Fruit fly (Drosophila melanogaster) whole organism, embryonic: Measurements from ENCODE around the gene nanos.
A peak's percentile ranks its signal among the peaks of the same experiment; 100 is the strongest.

ENCODE experiments used
- Antp ChIP-seq: fragments of 200-800 bp; sonication (Bioruptor generic); optimal IDR thresholded peaks from 3 replicates; lab custom pipeline; 2016; ENCODE audit warnings: missing biosample characterization, missing genetic modification characterization
- CG1024 ChIP-seq: fragments of 200-800 bp; sonication (Bioruptor generic); IDR thresholded peaks from 2 replicates; pipeline ENCODE4 v1.3.6; 2022; ENCODE audit warnings: missing biosample characterization, missing genetic modification characterization
- CG10431 ChIP-seq: fragments of 200-800 bp; sonication (Bioruptor generic); optimal IDR thresholded peaks from 3 replicates; lab custom pipeline; 2018; ENCODE audit warnings: missing biosample characterization, mild to moderate bottlenecking, missing genetic modification characterization
- CG10979 ChIP-seq: fragments of 200-800 bp; sonication (Bioruptor generic); optimal IDR thresholded peaks from 2 replicates; lab custom pipeline; 2018; ENCODE audit warnings: missing biosample characterization, mild to moderate bottlenecking, missing genetic modification characterization, moderate library complexity
- CG12659 ChIP-seq: fragments of 200-800 bp; sonication (Bioruptor generic); optimal IDR thresholded peaks from 3 replicates; lab custom pipeline; 2017; ENCODE audit warnings: mild to moderate bottlenecking, missing biosample characterization, missing genetic modification reagents, missing genetic modification characterization
- CG13424 ChIP-seq: fragments of 200-800 bp; sonication (Bioruptor generic); optimal IDR thresholded peaks from 2 replicates; lab custom pipeline; 2019; ENCODE audit warnings: missing biosample characterization, mild to moderate bottlenecking, missing genetic modification characterization, moderate library complexity
- CG14667 ChIP-seq: fragments of 200-800 bp; sonication (Bioruptor generic); IDR thresholded peaks from 2 replicates; pipeline ENCODE4 v1.3.6; 2022; ENCODE audit warnings: missing biosample characterization, missing genetic modification characterization
- CG18476 ChIP-seq: fragments of 200-800 bp; sonication (Bioruptor generic); optimal IDR thresholded peaks from 2 replicates; lab custom pipeline; 2016; ENCODE audit warnings: missing biosample characterization, mild to moderate bottlenecking, missing genetic modification characterization
- CG2678 ChIP-seq: fragments of 200-800 bp; sonication (Bioruptor generic); optimal IDR thresholded peaks from 3 replicates; lab custom pipeline; 2019; ENCODE audit warnings: missing biosample characterization, mild to moderate bottlenecking, missing genetic modification characterization, moderate library complexity
- CG2712 ChIP-seq: fragments of 200-800 bp; optimal IDR thresholded peaks from 3 replicates; lab custom pipeline; 2019; ENCODE audit warnings: missing biosample characterization, mild to moderate bottlenecking, missing genetic modification characterization, moderate library complexity
- CG3065 ChIP-seq: fragments of 200-800 bp; sonication (Bioruptor generic); optimal IDR thresholded peaks from 2 replicates; lab custom pipeline; 2016; ENCODE audit warnings: missing biosample characterization, missing genetic modification characterization
- CG31441 ChIP-seq: fragments of 200-800 bp; sonication (Bioruptor generic); IDR thresholded peaks from 2 replicates; pipeline ENCODE4 v1.3.6; 2022; ENCODE audit warnings: missing biosample characterization, missing genetic modification characterization
- CG32772 ChIP-seq: fragments of 200-800 bp; sonication (Bioruptor generic); IDR thresholded peaks from 2 replicates; pipeline ENCODE4 v1.3.6; 2022; ENCODE audit warnings: missing biosample characterization, missing genetic modification characterization
- CG4854 ChIP-seq: fragments of 200-800 bp; sonication (Bioruptor generic); optimal IDR thresholded peaks from 2 replicates; lab custom pipeline; 2016; ENCODE audit warnings: missing biosample characterization, missing genetic modification characterization, inconsistent platforms
- CoRest ChIP-seq: fragments of 200-800 bp; sonication (Bioruptor generic); optimal IDR thresholded peaks from 3 replicates; lab custom pipeline; 2018; ENCODE audit warnings: missing biosample characterization, mild to moderate bottlenecking, missing genetic modification characterization, moderate library complexity
- Dek ChIP-seq: fragments of 200-800 bp; sonication (Bioruptor generic); optimal IDR thresholded peaks from 3 replicates; lab custom pipeline; 2019; ENCODE audit warnings: missing biosample characterization, mild to moderate bottlenecking, missing genetic modification characterization, moderate library complexity
- Ets65A ChIP-seq: fragments of 200-800 bp; sonication (Bioruptor generic); peaks from one replicate; lab custom pipeline; 2016; ENCODE audit warnings: missing biosample characterization, missing genetic modification characterization
- Hmx ChIP-seq: fragments of 200-800 bp; sonication (Bioruptor generic); optimal IDR thresholded peaks from 2 replicates; lab custom pipeline; 2016; ENCODE audit warnings: missing biosample characterization, missing genetic modification characterization
- Hr3 ChIP-seq: fragments of 200-800 bp; sonication (Bioruptor generic); optimal IDR thresholded peaks from 3 replicates; lab custom pipeline; 2016; ENCODE audit warnings: missing biosample characterization, missing genetic modification characterization
- Hr51 ChIP-seq, 2 experiments: fragments of 200-800 bp; sonication (Bioruptor generic); optimal IDR thresholded peaks; 2 replicates in 1 of 2; 3 replicates in 1 of 2; lab custom pipeline; 2016 to 2018; ENCODE audit warnings: missing biosample characterization in 2 of 2, missing genetic modification characterization in 2 of 2, mild to moderate bottlenecking in 1 of 2, moderate library complexity in 1 of 2
- Hr78 ChIP-seq, 2 experiments: fragments of 200-800 bp in 1 of 2; fragments of >200 bp in 1 of 2; sonication (Bioruptor generic) in 1 of 2; optimal IDR thresholded peaks; 2 replicates each; lab custom pipeline; 2017 to 2019; ENCODE audit warnings: missing biosample characterization in 2 of 2, missing genetic modification characterization in 2 of 2, mild to moderate bottlenecking in 1 of 2, moderate library complexity in 1 of 2
- Med ChIP-seq: fragments of 200-800 bp; sonication (Bioruptor generic); peaks from one replicate; lab custom pipeline; 2016; ENCODE audit warnings: missing biosample characterization, missing genetic modification characterization, mild to moderate bottlenecking, inconsistent platforms, moderate library complexity
- Myb ChIP-seq: fragments of 200-800 bp; sonication (Bioruptor generic); optimal IDR thresholded peaks from 2 replicates; lab custom pipeline; 2016; ENCODE audit warnings: missing biosample characterization, missing genetic modification characterization
- NC2β ChIP-seq: fragments of 200-800 bp; sonication (Bioruptor generic); optimal IDR thresholded peaks from 2 replicates; lab custom pipeline; 2016; ENCODE audit warnings: missing biosample characterization, missing genetic modification characterization
- Opbp ChIP-seq: fragments of 200-800 bp; sonication (Bioruptor generic); IDR thresholded peaks from 3 replicates; pipeline ENCODE4 v1.3.6; 2022; ENCODE audit warnings: missing biosample characterization, missing genetic modification characterization; ENCODE audit not compliant: partially characterized antibody
- Scr ChIP-seq: fragments of 200-800 bp; sonication (Bioruptor generic); IDR thresholded peaks from 2 replicates; pipeline ENCODE4 v1.3.6; 2022; ENCODE audit warnings: missing biosample characterization, missing genetic modification characterization; ENCODE audit not compliant: partially characterized antibody
- Sin3A ChIP-seq: fragments of >200 bp; optimal IDR thresholded peaks from 2 replicates; lab custom pipeline; 2018
- amos ChIP-seq: fragments of 200-800 bp; sonication (Bioruptor generic); IDR thresholded peaks from 2 replicates; pipeline ENCODE4 v1.3.6; 2022; ENCODE audit warnings: missing biosample characterization, missing genetic modification characterization; ENCODE audit not compliant: partially characterized antibody
- az2 ChIP-seq: fragments of 200-800 bp; sonication (Bioruptor generic); optimal IDR thresholded peaks from 3 replicates; lab custom pipeline; 2016; ENCODE audit warnings: missing biosample characterization, missing genetic modification characterization
- chm ChIP-seq: fragments of 200-800 bp; sonication (Bioruptor generic); IDR thresholded peaks from 2 replicates; pipeline ENCODE4 v1.3.6; 2022; ENCODE audit warnings: missing biosample characterization, missing genetic modification characterization
- ci ChIP-seq: fragments of 200-800 bp; sonication (Bioruptor generic); IDR thresholded peaks from 3 replicates; pipeline ENCODE4 v1.3.6; 2022; ENCODE audit warnings: missing biosample characterization, missing genetic modification characterization
- croc ChIP-seq: fragments of 200-800 bp; sonication (Bioruptor generic); conservative IDR thresholded peaks from 3 replicates; pipeline ENCODE4 v1.3.6; 2022; ENCODE audit warnings: missing biosample characterization, missing genetic modification characterization
- da ChIP-seq: fragments of 200-800 bp; sonication (Bioruptor generic); optimal IDR thresholded peaks from 2 replicates; lab custom pipeline; 2016; ENCODE audit warnings: missing biosample characterization, missing genetic modification characterization
- disco-r ChIP-seq: fragments of 200-800 bp; sonication (Bioruptor generic); optimal IDR thresholded peaks from 2 replicates; lab custom pipeline; 2016; ENCODE audit warnings: missing biosample characterization, missing genetic modification characterization
- eve ChIP-seq, 2 experiments: fragments of >200 bp; optimal IDR thresholded peaks; 2 replicates each; lab custom pipeline; 2017; ENCODE audit warnings: missing biosample characterization in 2 of 2, missing genetic modification characterization in 2 of 2
- fd102C ChIP-seq: fragments of 200-800 bp; sonication (Bioruptor generic); optimal IDR thresholded peaks from 2 replicates; lab custom pipeline; 2018; ENCODE audit warnings: missing biosample characterization, mild to moderate bottlenecking, missing genetic modification characterization, moderate library complexity
- fd96Cb ChIP-seq: fragments of 200-800 bp; sonication (Bioruptor generic); optimal IDR thresholded peaks from 2 replicates; lab custom pipeline; 2018; ENCODE audit warnings: missing biosample characterization, mild to moderate bottlenecking, missing genetic modification characterization, moderate library complexity
- gce ChIP-seq: fragments of 200-800 bp; sonication (Bioruptor generic); IDR thresholded peaks from 3 replicates; pipeline ENCODE4 v1.3.6; 2022; ENCODE audit warnings: missing biosample characterization, missing genetic modification characterization
- gsb-n ChIP-seq: fragments of 200-800 bp; sonication (Bioruptor generic); optimal IDR thresholded peaks from 3 replicates; lab custom pipeline; 2018; ENCODE audit warnings: missing biosample characterization, mild to moderate bottlenecking, missing genetic modification characterization
- lbe ChIP-seq: fragments of 200-800 bp; sonication (Bioruptor generic); optimal IDR thresholded peaks from 2 replicates; lab custom pipeline; 2016; ENCODE audit warnings: missing biosample characterization, mild to moderate bottlenecking, missing genetic modification characterization
- lola ChIP-seq, 3 experiments: fragments of >200 bp in 2 of 3; fragments of 200-800 bp in 1 of 3; sonication (Bioruptor generic) in 1 of 3; optimal IDR thresholded peaks; 2 replicates each; lab custom pipeline; 2017 to 2019; ENCODE audit warnings: missing biosample characterization in 3 of 3, missing genetic modification characterization in 3 of 3, mild to moderate bottlenecking in 1 of 3, moderate library complexity in 1 of 3
- luna ChIP-seq: fragments of 200-800 bp; sonication (Bioruptor generic); optimal IDR thresholded peaks from 2 replicates; lab custom pipeline; 2016; ENCODE audit warnings: missing biosample characterization, missing genetic modification characterization
- nom ChIP-seq: fragments of 200-800 bp; sonication (Bioruptor generic); optimal IDR thresholded peaks from 2 replicates; lab custom pipeline; 2017; ENCODE audit warnings: missing biosample characterization, missing genetic modification characterization, mild to moderate bottlenecking, moderate library complexity, missing genetic modification reagents
- pnt ChIP-seq: fragments of 200-800 bp; sonication (Bioruptor generic); optimal IDR thresholded peaks from 3 replicates; lab custom pipeline; 2016; ENCODE audit warnings: missing biosample characterization, missing genetic modification characterization
- sc ChIP-seq, 3 experiments: fragments of >200 bp in 2 of 3; fragments of 200-800 bp in 1 of 3; sonication (Bioruptor generic) in 1 of 3; optimal IDR thresholded peaks; 2 replicates in 2 of 3; 3 replicates in 1 of 3; lab custom pipeline; 2017; ENCODE audit warnings: mild to moderate bottlenecking in 1 of 3, missing biosample characterization in 1 of 3, missing genetic modification characterization in 1 of 3, missing genetic modification reagents in 1 of 3
- schlank ChIP-seq: fragments of 200-800 bp; sonication (Bioruptor generic); optimal IDR thresholded peaks from 2 replicates; lab custom pipeline; 2018; ENCODE audit warnings: missing biosample characterization, mild to moderate bottlenecking, missing genetic modification characterization
- sens ChIP-seq: fragments of 200-800 bp; sonication (Bioruptor generic); peaks from one replicate; lab custom pipeline; 2016; ENCODE audit warnings: missing biosample characterization, missing genetic modification characterization
- sug ChIP-seq: fragments of 200-800 bp; optimal IDR thresholded peaks from 2 replicates; lab custom pipeline; 2019; ENCODE audit warnings: missing biosample characterization, mild to moderate bottlenecking, missing genetic modification characterization, moderate library complexity
- toy ChIP-seq: fragments of 200-800 bp; sonication (Bioruptor generic); IDR thresholded peaks from 2 replicates; pipeline ENCODE4 v1.3.6; 2022; ENCODE audit warnings: missing biosample characterization, missing genetic modification characterization
- unpg ChIP-seq: fragments of 200-800 bp; sonication (Bioruptor generic); optimal IDR thresholded peaks from 3 replicates; lab custom pipeline; 2018; ENCODE audit warnings: missing biosample characterization, mild to moderate bottlenecking, missing genetic modification characterization, moderate library complexity

Gene nanos

dm6 chr3R:19108126-19108525, 48.9 kb upstream of the nanos start (continued):
- TF ChIP-seq Ets65A (GFP tag; lab: Kevin White, UChicago) (peak; percentile 19), CG32772 (GFP tag; lab: Robert Waterston, UW) (no peak), luna (GFP tag; lab: Kevin White, UChicago) (no peak), schlank (tag; lab: Kevin White, UChicago) (no peak), lola (GFP tag; optimal IDR thresholded peaks at IDR 0.05; lab: Kevin White, UChicago) (peak in 1 of 3 experiments; percentile 45), ci (GFP tag; lab: Robert Waterston, UW) (peak; percentile 51; the same call in 1 of the 3 replicates), croc (GFP tag; lab: Robert Waterston, UW) (no peak), Dek (no peak), CG2678 (tag; lab: Kevin White, UChicago) (peak; percentile 13), sc (optimal IDR thresholded peaks at IDR 0.05; lab: Kevin White, UChicago) (no peak), sc (GFP tag; optimal IDR thresholded peaks at IDR 0.05; lab: Kevin White, UChicago) (no peak), NC2β (GFP tag; lab: Kevin White, UChicago) (no peak), toy (GFP tag; lab: Robert Waterston, UW) (no peak), nom (GFP tag; lab: Kevin White, UChicago) (no peak), CoRest (tag; lab: Kevin White, UChicago) (peak; percentile 11), unpg (GFP tag; lab: Kevin White, UChicago) (peak; percentile 27), da (no peak), fd102C (GFP tag; lab: Kevin White, UChicago) (no peak), az2 (peak; percentile 6), lbe (no peak), Med (GFP tag; lab: Kevin White, UChicago) (peak; percentile 66), Myb (GFP tag; lab: Kevin White, UChicago) (no peak), Hr3 (GFP tag; lab: Kevin White, UChicago) (no peak), gsb-n (tag; lab: Kevin White, UChicago) (peak; percentile 41), chm (GFP tag; lab: Robert Waterston, UW) (peak; percentile 60), CG4854 (GFP tag; lab: Kevin White, UChicago) (no peak), CG2712 (tag; lab: Kevin White, UChicago) (peak; percentile 60), Antp (GFP tag; lab: Kevin White, UChicago) (peak; percentile 5), CG14667 (GFP tag; lab: Robert Waterston, UW) (0 out of 2 replicates have a peak, but pooled peaks have one; percentile 33), Sin3A (lab: Kevin White, UChicago) (no peak), CG3065 (no peak), CG10431 (GFP tag; lab: Kevin White, UChicago) (no peak), disco-r (GFP tag; lab: Kevin White, UChicago) (no peak), Scr (GFP tag; lab: Robert Waterston, UW) (no peak), pnt (GFP tag; lab: Kevin White, UChicago) (peak; percentile 13), gce (GFP tag; lab: Robert Waterston, UW) (0 out of 3 replicates have a peak, but pooled peaks have one; percentile 22), amos (no peak), sens (GFP tag; lab: Kevin White, UChicago) (peak; percentile 83), CG13424 (peak; percentile 31), CG31441 (peak; percentile 45; the same call in 1 of the 2 replicates), sug (no peak), fd96Cb (tag; lab: Kevin White, UChicago) (peak; percentile 28), Hr78 (GFP tag; optimal IDR thresholded peaks at IDR 0.05; lab: Kevin White, UChicago) (peak in 1 of 2 experiments; percentile 10), CG12659 (GFP tag; lab: Kevin White, UChicago) (no peak), Hmx (GFP tag; lab: Kevin White, UChicago) (no peak), Opbp (no peak), Hr51 (GFP tag; optimal IDR thresholded peaks at IDR 0.05; lab: Kevin White, UChicago) (no peak), CG18476 (GFP tag; lab: Kevin White, UChicago) (no peak), eve (GFP tag; optimal IDR thresholded peaks at IDR 0.05; lab: Kevin White, UChicago) (peak in 1 of 2 experiments; percentile 78), CG10979 (peak; percentile 60), CG1024 (GFP tag; lab: Robert Waterston, UW) (no peak)
